Fruit fly (Drosophila melanogaster) whole organism, embryonic: ENCODE measurements around the gene teq.
A peak's percentile ranks its signal among the peaks of the same experiment; 100 is the strongest.

Source experiments
- CG10209 ChIP-seq: fragments of 200-800 bp; sonication (Bioruptor generic); optimal IDR thresholded peaks from 3 replicates; lab custom pipeline; 2017; ENCODE audit warnings: missing biosample characterization, mild to moderate bottlenecking, missing genetic modification characterization, missing genetic modification reagents
- CG1024 ChIP-seq: fragments of 200-800 bp; sonication (Bioruptor generic); IDR thresholded peaks from 2 replicates; pipeline ENCODE4 v1.3.6; 2022; ENCODE audit warnings: missing biosample characterization, missing genetic modification characterization
- CG10462 ChIP-seq: fragments of 200-800 bp; sonication (Bioruptor generic); optimal IDR thresholded peaks from 2 replicates; lab custom pipeline; 2016; ENCODE audit warnings: missing biosample characterization, missing genetic modification characterization
- CG12236 ChIP-seq: fragments of 200-800 bp; sonication (Bioruptor generic); optimal IDR thresholded peaks from 2 replicates; lab custom pipeline; 2016; ENCODE audit warnings: missing biosample characterization, missing genetic modification characterization
- CG12659 ChIP-seq: fragments of 200-800 bp; sonication (Bioruptor generic); optimal IDR thresholded peaks from 3 replicates; lab custom pipeline; 2017; ENCODE audit warnings: mild to moderate bottlenecking, missing biosample characterization, missing genetic modification reagents, missing genetic modification characterization
- CG13296 ChIP-seq: fragments of 200-800 bp; sonication (Bioruptor generic); optimal IDR thresholded peaks from 3 replicates; lab custom pipeline; 2018; ENCODE audit warnings: missing biosample characterization, mild to moderate bottlenecking, missing genetic modification characterization
- CG13894 ChIP-seq: fragments of 200-800 bp; sonication (Bioruptor generic); optimal IDR thresholded peaks from 3 replicates; lab custom pipeline; 2018; ENCODE audit warnings: missing biosample characterization, mild to moderate bottlenecking, missing genetic modification characterization, moderate library complexity
- CG17829 ChIP-seq: fragments of 200-800 bp; optimal IDR thresholded peaks from 2 replicates; lab custom pipeline; 2019; ENCODE audit warnings: missing biosample characterization, mild to moderate bottlenecking, missing genetic modification characterization, moderate library complexity
- CG1792 ChIP-seq: fragments of 200-800 bp; sonication (Bioruptor generic); optimal IDR thresholded peaks from 2 replicates; lab custom pipeline; 2016; ENCODE audit warnings: missing biosample characterization, missing genetic modification characterization
- CG18476 ChIP-seq: fragments of 200-800 bp; sonication (Bioruptor generic); optimal IDR thresholded peaks from 2 replicates; lab custom pipeline; 2016; ENCODE audit warnings: missing biosample characterization, mild to moderate bottlenecking, missing genetic modification characterization
- CG18619 ChIP-seq: fragments of 200-800 bp; sonication (Bioruptor generic); optimal IDR thresholded peaks from 3 replicates; lab custom pipeline; 2017; ENCODE audit warnings: missing biosample characterization, mild to moderate bottlenecking, missing genetic modification characterization
- CG2116 ChIP-seq: fragments of 200-800 bp; sonication (Bioruptor generic); optimal IDR thresholded peaks from 3 replicates; lab custom pipeline; 2018; ENCODE audit warnings: missing biosample characterization, mild to moderate bottlenecking, missing genetic modification characterization
- CG2120 ChIP-seq: fragments of 200-800 bp; sonication (Bioruptor generic); optimal IDR thresholded peaks from 3 replicates; lab custom pipeline; 2016; ENCODE audit warnings: missing biosample characterization, missing genetic modification characterization
- CG2712 ChIP-seq: fragments of 200-800 bp; optimal IDR thresholded peaks from 3 replicates; lab custom pipeline; 2019; ENCODE audit warnings: missing biosample characterization, mild to moderate bottlenecking, missing genetic modification characterization, moderate library complexity
- CG31224 ChIP-seq: fragments of 200-800 bp; sonication (Bioruptor generic); IDR thresholded peaks from 2 replicates; pipeline ENCODE4 v1.3.6; 2022; ENCODE audit warnings: missing biosample characterization, missing genetic modification characterization
- CG34422 ChIP-seq: fragments of 200-800 bp; sonication (Bioruptor generic); IDR thresholded peaks from 3 replicates; pipeline ENCODE4 v1.3.6; 2022; ENCODE audit warnings: missing biosample characterization, missing genetic modification characterization
- CG42726 ChIP-seq: fragments of 200-800 bp; sonication (Bioruptor generic); IDR thresholded peaks from 2 replicates; pipeline ENCODE4 v1.3.6; 2022; ENCODE audit warnings: missing biosample characterization, missing genetic modification characterization; ENCODE audit not compliant: partially characterized antibody
- CG4360 ChIP-seq: fragments of 200-800 bp; sonication (Bioruptor generic); IDR thresholded peaks from 2 replicates; pipeline ENCODE4 v1.3.6; 2022; ENCODE audit warnings: missing biosample characterization, missing genetic modification characterization
- CG4404 ChIP-seq: fragments of 200-800 bp; sonication (Bioruptor generic); IDR thresholded peaks from 2 replicates; pipeline ENCODE4 v1.3.6; 2022; ENCODE audit warnings: missing biosample characterization, missing genetic modification characterization
- CG4707 ChIP-seq: fragments of 200-800 bp; sonication (Bioruptor generic); optimal IDR thresholded peaks from 2 replicates; lab custom pipeline; 2018; ENCODE audit warnings: missing biosample characterization, mild to moderate bottlenecking, missing genetic modification characterization, moderate library complexity
- CG4820 ChIP-seq: fragments of 200-800 bp; sonication (Bioruptor generic); optimal IDR thresholded peaks from 3 replicates; lab custom pipeline; 2016; ENCODE audit warnings: missing biosample characterization, missing genetic modification characterization
- CG7745 ChIP-seq: fragments of 200-800 bp; sonication (Bioruptor generic); optimal IDR thresholded peaks from 2 replicates; lab custom pipeline; 2018; ENCODE audit warnings: missing biosample characterization, mild to moderate bottlenecking, missing genetic modification characterization, moderate library complexity
- CG8089 ChIP-seq: fragments of 200-800 bp; sonication (Bioruptor generic); optimal IDR thresholded peaks from 3 replicates; lab custom pipeline; 2016; ENCODE audit warnings: missing biosample characterization, missing genetic modification characterization
- CG9609 ChIP-seq: fragments of 200-800 bp; sonication (Bioruptor generic); optimal IDR thresholded peaks from 3 replicates; lab custom pipeline; 2016; ENCODE audit warnings: missing biosample characterization, missing genetic modification characterization
- CG9817 ChIP-seq: fragments of 200-800 bp; sonication (Bioruptor generic); optimal IDR thresholded peaks from 2 replicates; lab custom pipeline; 2018; ENCODE audit warnings: missing biosample characterization, mild to moderate bottlenecking, missing genetic modification characterization, moderate library complexity
- Dp ChIP-seq: fragments of 200-800 bp; sonication (Bioruptor generic); optimal IDR thresholded peaks from 2 replicates; lab custom pipeline; 2018; ENCODE audit warnings: missing biosample characterization, mild to moderate bottlenecking, missing genetic modification characterization, moderate library complexity
- E2f1 ChIP-seq: fragments of 200-800 bp; sonication (Bioruptor generic); IDR thresholded peaks from 2 replicates; pipeline ENCODE4 v1.3.6; 2022; ENCODE audit warnings: missing biosample characterization, missing genetic modification characterization
- Ets97D ChIP-seq: fragments of 200-800 bp; sonication (Bioruptor generic); optimal IDR thresholded peaks from 3 replicates; lab custom pipeline; 2016; ENCODE audit warnings: missing biosample characterization, missing genetic modification characterization
- Hr3 ChIP-seq: fragments of 200-800 bp; sonication (Bioruptor generic); optimal IDR thresholded peaks from 3 replicates; lab custom pipeline; 2016; ENCODE audit warnings: missing biosample characterization, missing genetic modification characterization
- bab2 ChIP-seq: fragments of 200-800 bp; sonication (Bioruptor generic); optimal IDR thresholded peaks from 2 replicates; lab custom pipeline; 2016; ENCODE audit warnings: missing biosample characterization, missing genetic modification characterization
- dysf ChIP-seq: fragments of 200-800 bp; sonication (Bioruptor generic); IDR thresholded peaks from 3 replicates; pipeline ENCODE4 v1.3.6; 2022; ENCODE audit warnings: missing biosample characterization, missing genetic modification characterization
- esg ChIP-seq: fragments of 200-800 bp; sonication (Bioruptor generic); conservative IDR thresholded peaks from 2 replicates; pipeline ENCODE4 v1.3.6; 2022; ENCODE audit warnings: missing biosample characterization, missing genetic modification characterization
- exex ChIP-seq: fragments of 200-800 bp; sonication (Bioruptor generic); optimal IDR thresholded peaks from 4 replicates; lab custom pipeline; 2018; ENCODE audit warnings: missing biosample characterization, mild to moderate bottlenecking, missing genetic modification characterization, moderate library complexity
- gro ChIP-seq: fragments of 200-800 bp; sonication (Bioruptor generic); optimal IDR thresholded peaks from 2 replicates; lab custom pipeline; 2016; ENCODE audit warnings: missing biosample characterization, missing genetic modification characterization
- her ChIP-seq: fragments of 200-800 bp; sonication (Bioruptor generic); optimal IDR thresholded peaks from 2 replicates; lab custom pipeline; 2016; ENCODE audit warnings: missing biosample characterization, missing genetic modification characterization
- ken ChIP-seq: fragments of 200-800 bp; sonication (Bioruptor generic); IDR thresholded peaks from 3 replicates; pipeline ENCODE4 v1.3.6; 2022; ENCODE audit warnings: missing biosample characterization, missing genetic modification characterization
- klu ChIP-seq: fragments of 200-800 bp; sonication (Bioruptor generic); IDR thresholded peaks from 2 replicates; pipeline ENCODE4 v1.3.6; 2022; ENCODE audit warnings: missing biosample characterization, missing genetic modification characterization
- nau ChIP-seq: fragments of 200-800 bp; sonication (Bioruptor generic); optimal IDR thresholded peaks from 3 replicates; lab custom pipeline; 2017; ENCODE audit warnings: missing biosample characterization, mild to moderate bottlenecking, missing genetic modification characterization, missing genetic modification reagents
- nerfin-1 ChIP-seq: fragments of 200-800 bp; sonication (Bioruptor generic); optimal IDR thresholded peaks from 3 replicates; lab custom pipeline; 2019; ENCODE audit warnings: missing biosample characterization, mild to moderate bottlenecking, missing genetic modification characterization, moderate library complexity
- otp ChIP-seq: fragments of 200-800 bp; sonication (Bioruptor generic); IDR thresholded peaks from 3 replicates; pipeline ENCODE4, ENCODE4 v1.3.6; 2022; ENCODE audit warnings: missing biosample characterization, missing genetic modification characterization
- peb ChIP-seq: fragments of 200-800 bp; sonication (Bioruptor generic); IDR thresholded peaks from 2 replicates; pipeline ENCODE4 v1.3.6; 2022; ENCODE audit warnings: missing biosample characterization, missing genetic modification characterization
- phol ChIP-seq: fragments of 200-800 bp; sonication (Bioruptor generic); optimal IDR thresholded peaks from 3 replicates; lab custom pipeline; 2018; ENCODE audit warnings: missing biosample characterization, mild to moderate bottlenecking, missing genetic modification characterization, moderate library complexity
- seq ChIP-seq: fragments of 200-800 bp; sonication (Bioruptor generic); IDR thresholded peaks from 2 replicates; pipeline ENCODE4 v1.3.6; 2022; ENCODE audit warnings: missing biosample characterization, missing genetic modification characterization
- sima ChIP-seq: fragments of 200-800 bp; sonication (Bioruptor generic); optimal IDR thresholded peaks from 2 replicates; lab custom pipeline; 2016; ENCODE audit warnings: missing biosample characterization, missing genetic modification characterization
- sisA ChIP-seq: fragments of 200-800 bp; sonication (Bioruptor generic); IDR thresholded peaks from 2 replicates; pipeline ENCODE4 v1.3.6; 2022; ENCODE audit warnings: missing biosample characterization, missing genetic modification characterization
- tio ChIP-seq: fragments of 200-800 bp; sonication (Bioruptor generic); optimal IDR thresholded peaks from 2 replicates; lab custom pipeline; 2017; ENCODE audit warnings: missing biosample characterization, missing genetic modification characterization, inconsistent platforms
- tna ChIP-seq: fragments of 200-800 bp; sonication (Bioruptor generic); IDR thresholded peaks from 2 replicates; pipeline ENCODE4 v1.3.6; 2022; ENCODE audit warnings: missing biosample characterization, missing genetic modification characterization; ENCODE audit not compliant: partially characterized antibody
- toy ChIP-seq: fragments of 200-800 bp; sonication (Bioruptor generic); IDR thresholded peaks from 2 replicates; pipeline ENCODE4 v1.3.6; 2022; ENCODE audit warnings: missing biosample characterization, missing genetic modification characterization
- trh ChIP-seq: fragments of 200-800 bp; sonication (Bioruptor generic); optimal IDR thresholded peaks from 2 replicates; lab custom pipeline; 2016; ENCODE audit warnings: missing biosample characterization, missing genetic modification characterization
- tup ChIP-seq: fragments of 200-800 bp; sonication (Bioruptor generic); optimal IDR thresholded peaks from 2 replicates; lab custom pipeline; 2016; ENCODE audit warnings: missing biosample characterization, mild to moderate bottlenecking, missing genetic modification characterization, moderate library complexity
- vfl ChIP-seq: fragments of 200-800 bp; sonication (Bioruptor generic); optimal IDR thresholded peaks from 2 replicates; lab custom pipeline; 2016; ENCODE audit warnings: missing biosample characterization, missing genetic modification characterization
- z ChIP-seq: fragments of 200-800 bp; sonication (Bioruptor generic); IDR thresholded peaks from 3 replicates; pipeline ENCODE4 v1.3.6; 2022; ENCODE audit warnings: missing biosample characterization, missing genetic modification characterization

Gene teq

DNA sequence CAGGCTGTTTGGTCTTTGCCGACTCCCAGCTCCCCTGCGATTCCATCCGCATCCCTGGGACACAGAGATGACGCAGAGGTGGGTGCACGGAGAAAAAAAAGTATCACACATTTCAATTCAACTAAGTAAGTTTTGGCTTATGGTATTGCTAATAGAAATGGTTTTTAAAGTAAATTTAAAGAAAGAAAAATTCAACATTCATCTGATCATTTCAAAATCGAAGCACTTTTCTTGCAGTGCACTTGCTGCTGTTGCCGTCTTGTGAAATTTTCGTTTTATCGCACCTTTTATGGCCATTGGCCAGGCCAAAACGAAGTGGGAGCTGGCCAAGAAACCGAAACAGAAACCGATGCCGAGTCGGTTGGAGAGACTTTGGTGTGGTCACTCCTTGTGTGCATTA, 29.1 kb upstream of the teq start (continued):
- TF ChIP-seq CG18476 (GFP tag; lab: Kevin White, UChicago) (peak; percentile 24), her (GFP tag; lab: Kevin White, UChicago) (peak; percentile 18), peb (peak; percentile 71), ken (GFP tag; lab: Robert Waterston, UW) (peak; percentile 71), CG1792 (GFP tag; lab: Kevin White, UChicago) (peak; percentile 62), esg (GFP tag; lab: Robert Waterston, UW) (peak; percentile 67), bab2 (GFP tag; lab: Kevin White, UChicago) (peak; percentile 68), CG4404 (GFP tag; lab: Robert Waterston, UW) (peak; percentile 77), gro (no peak), CG9609 (GFP tag; lab: Kevin White, UChicago) (peak; percentile 36), otp (GFP tag; lab: Robert Waterston, UW) (peak; percentile 78), vfl (GFP tag; lab: Kevin White, UChicago) (no peak), exex (tag; lab: Kevin White, UChicago) (no peak), CG31224 (GFP tag; lab: Robert Waterston, UW) (peak; percentile 54; the same call in 1 of the 2 replicates), CG1024 (GFP tag; lab: Robert Waterston, UW) (peak; percentile 58), seq (GFP tag; lab: Robert Waterston, UW) (peak; percentile 77), sima (GFP tag; lab: Kevin White, UChicago) (peak; percentile 44), nau (GFP tag; lab: Kevin White, UChicago) (no peak), CG10462 (GFP tag; lab: Kevin White, UChicago) (no peak), CG4360 (GFP tag; lab: Robert Waterston, UW) (peak; percentile 40; the same call in 1 of the 2 replicates), dysf (GFP tag; lab: Robert Waterston, UW) (peak; percentile 73), CG2116 (GFP tag; lab: Kevin White, UChicago) (no peak), CG13894 (tag; lab: Kevin White, UChicago) (no peak), phol (tag; lab: Kevin White, UChicago) (peak; percentile 73), CG13296 (peak; percentile 25), Hr3 (GFP tag; lab: Kevin White, UChicago) (peak; percentile 17), tna (GFP tag; lab: Robert Waterston, UW) (no peak), CG8089 (GFP tag; lab: Kevin White, UChicago) (peak; percentile 34), CG2120 (peak; percentile 11), E2f1 (peak; percentile 78), trh (GFP tag; lab: Kevin White, UChicago) (no peak), tup (GFP tag; lab: Kevin White, UChicago) (no peak), CG34422 (GFP tag; lab: Robert Waterston, UW) (peak; percentile 57; the same call in 2 of the 3 replicates), Ets97D (GFP tag; lab: Kevin White, UChicago) (peak; percentile 15), CG10209 (GFP tag; lab: Kevin White, UChicago) (peak; percentile 45), CG17829 (peak; percentile 83), CG12659 (GFP tag; lab: Kevin White, UChicago) (peak; percentile 12), CG2712 (peak; percentile 84), z (GFP tag; lab: Robert Waterston, UW) (no peak), CG4707 (GFP tag; lab: Kevin White, UChicago) (no peak), CG18619 (no peak), klu (peak; percentile 44; the same call in 1 of the 2 replicates), toy (GFP tag; lab: Robert Waterston, UW) (no peak), sisA (GFP tag; lab: Robert Waterston, UW) (peak; percentile 78), CG9817 (tag; lab: Kevin White, UChicago) (no peak), CG7745 (tag; lab: Kevin White, UChicago) (no peak), CG42726 (GFP tag; lab: Robert Waterston, UW) (no peak), tio (no peak), nerfin-1 (peak; percentile 53), Dp (GFP tag; lab: Kevin White, UChicago) (no peak), CG12236 (peak; percentile 34), CG4820 (GFP tag; lab: Kevin White, UChicago) (peak; percentile 68)
